Comparison of ENCODE assay signal across 5 fruit fly cellular contexts in the genomic region with DNA sequence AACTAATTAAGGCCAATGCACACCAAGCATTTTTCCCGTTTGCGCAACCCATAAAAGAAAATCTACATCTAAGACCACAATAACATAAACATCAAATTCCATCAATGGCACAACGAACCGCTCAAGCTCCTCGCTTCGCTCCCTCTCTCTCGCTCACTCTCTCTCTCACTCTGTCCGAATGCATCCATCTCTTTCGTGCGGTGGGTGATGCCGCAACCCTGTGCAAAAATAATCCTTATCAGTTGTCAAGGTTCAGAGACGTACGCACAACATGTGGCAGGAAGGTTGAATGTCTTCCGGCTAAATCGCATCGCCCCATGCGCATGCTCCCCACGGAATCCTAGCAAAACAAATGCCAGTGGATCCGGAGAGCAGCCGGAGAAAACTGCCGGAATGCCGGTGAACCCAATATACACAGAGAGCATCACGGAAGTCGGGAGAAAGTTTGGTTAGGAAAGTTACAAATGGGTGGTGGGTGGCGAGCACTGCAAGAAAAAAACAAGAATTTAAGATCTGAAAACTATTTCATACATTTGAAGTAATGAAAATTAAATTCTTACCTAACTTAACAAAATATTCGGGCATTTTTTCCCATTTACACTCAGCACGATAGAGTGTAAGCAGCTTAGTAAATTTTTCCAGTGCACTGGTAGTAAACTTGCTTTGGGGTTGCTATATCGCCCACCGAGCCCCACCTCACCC.
TF ChIP-seq lines count a peak whose summit lies in the region.

No protein-coding gene starts in this region.

- TF ChIP-seq CTCF in whole organism, embryonic (GFP tag; optimal IDR thresholded peaks at IDR 0.05; lab: Kevin White, UChicago) = peak; percentile 22

TF ChIP-seq in whole organism, adult, 20 proteins besides CTCF, POLR2A, EP300 and RAD21 (continues in another document):
- TF ChIP-seq Crg-1 (GFP tag; optimal IDR thresholded peaks at IDR 0.05; lab: Kevin White, UChicago) (peak; percentile 45), CG33017 (tag; optimal IDR thresholded peaks at IDR 0.05; lab: Kevin White, UChicago) (peak; percentile 91), CG11617 (GFP tag; optimal IDR thresholded peaks at IDR 0.05; lab: Kevin White, UChicago) (peak; percentile 74), bab1 (GFP tag; optimal IDR thresholded peaks at IDR 0.05; lab: Kevin White, UChicago) (no peak), pad (GFP tag; optimal IDR thresholded peaks at IDR 0.05; lab: Kevin White, UChicago) (peak; percentile 58), CG7045 (GFP tag; optimal IDR thresholded peaks at IDR 0.05; lab: Kevin White, UChicago) (peak; percentile 94), CG1620 (GFP tag; optimal IDR thresholded peaks at IDR 0.05; lab: Kevin White, UChicago) (no peak), CG7101 (tag; optimal IDR thresholded peaks at IDR 0.05; lab: Kevin White, UChicago) (peak; percentile 85), Clk (GFP tag; optimal IDR thresholded peaks at IDR 0.05; lab: Kevin White, UChicago) (peak; percentile 92), cic (GFP tag; optimal IDR thresholded peaks at IDR 0.05; lab: Kevin White, UChicago) (peak; percentile 45), CG5204 (GFP tag; optimal IDR thresholded peaks at IDR 0.05; lab: Kevin White, UChicago) (peak; percentile 81), CG14711 (tag; optimal IDR thresholded peaks at IDR 0.05; lab: Kevin White, UChicago) (peak; percentile 66), Mnt (GFP tag; optimal IDR thresholded peaks at IDR 0.05; lab: Kevin White, UChicago) (peak; percentile 12), toe (GFP tag; optimal IDR thresholded peaks at IDR 0.05; lab: Kevin White, UChicago) (peak; percentile 63), Hr96 (GFP tag; optimal IDR thresholded peaks at IDR 0.05; lab: Kevin White, UChicago) (peak; percentile 73), ovo (GFP tag; optimal IDR thresholded peaks at IDR 0.05; lab: Kevin White, UChicago) (no peak)

TF ChIP-seq in whole organism, embryonic, 481 proteins besides CTCF, POLR2A, EP300 and RAD21 (continues in another document):
- peak; percentile 57 for TF ChIP-seq Ets97D (GFP tag; optimal IDR thresholded peaks at IDR 0.05; lab: Kevin White, UChicago)
- TF ChIP-seq chif (GFP tag; optimal IDR thresholded peaks at IDR 0.05; lab: Kevin White, UChicago) = peak; percentile 79 to 81
- peak; percentile 95 for TF ChIP-seq Dek (tag; optimal IDR thresholded peaks at IDR 0.05; lab: Kevin White, UChicago)
- no peak for TF ChIP-seq Hmx (GFP tag; optimal IDR thresholded peaks at IDR 0.05; lab: Kevin White, UChicago)
- TF ChIP-seq Meics (GFP tag; optimal IDR thresholded peaks at IDR 0.05; lab: Kevin White, UChicago) = peak; percentile 97
- peak; percentile 96 for TF ChIP-seq CG6854 (GFP tag; optimal IDR thresholded peaks at IDR 0.05; lab: Kevin White, UChicago)
- TF ChIP-seq rib (GFP tag; IDR thresholded peaks at IDR 0.05; lab: Robert Waterston, UW) = peak; percentile 86
- TF ChIP-seq shn (GFP tag; optimal IDR thresholded peaks at IDR 0.05; lab: Kevin White, UChicago) = peak; percentile 80
- TF ChIP-seq ash1 (GFP tag; optimal IDR thresholded peaks at IDR 0.05; lab: Kevin White, UChicago) = peak; percentile 42
- peak; percentile 94 for TF ChIP-seq PHDP (tag; optimal IDR thresholded peaks at IDR 0.05; lab: Kevin White, UChicago)
- peak; percentile 88 for TF ChIP-seq salm (tag; optimal IDR thresholded peaks at IDR 0.05; lab: Kevin White, UChicago)
- TF ChIP-seq Ets65A (GFP tag; lab: Kevin White, UChicago) = peak; percentile 97
- TF ChIP-seq CG12769 (tag; optimal IDR thresholded peaks at IDR 0.05; lab: Kevin White, UChicago) = peak; percentile 98
- peak in 1 of 2 experiments; percentile 36 for TF ChIP-seq Hr78 (GFP tag; optimal IDR thresholded peaks at IDR 0.05; lab: Kevin White, UChicago)
- peak; percentile 90 for TF ChIP-seq CG1233 (GFP tag; optimal IDR thresholded peaks at IDR 0.05; lab: Kevin White, UChicago)
- peak; percentile 65 to 91 for TF ChIP-seq Pdp1 (GFP tag; optimal IDR thresholded peaks at IDR 0.05; lab: Kevin White, UChicago)
- peak; percentile 98 for TF ChIP-seq Fer1 (GFP tag; optimal IDR thresholded peaks at IDR 0.05; lab: Kevin White, UChicago)

TF ChIP-seq in whole organism, prepupa, 60 proteins besides CTCF, POLR2A, EP300 and RAD21 (continues in another document):
- peak; percentile 85 for TF ChIP-seq CG8119 (GFP tag; IDR thresholded peaks at IDR 0.05; lab: Robert Waterston, UW)
- peak; percentile 75 for TF ChIP-seq lz (GFP tag; optimal IDR thresholded peaks at IDR 0.05; lab: Kevin White, UChicago)
- TF ChIP-seq Sox14 (GFP tag; optimal IDR thresholded peaks at IDR 0.05; lab: Kevin White, UChicago) = peak; percentile 75
- peak; percentile 83 for TF ChIP-seq OdsH (GFP tag; optimal IDR thresholded peaks at IDR 0.05; lab: Kevin White, UChicago)
- TF ChIP-seq Ets21C (GFP tag; optimal IDR thresholded peaks at IDR 0.05; lab: Kevin White, UChicago) = peak; percentile 58
- peak; percentile 69 for TF ChIP-seq CG8632 (GFP tag; optimal IDR thresholded peaks at IDR 0.05; lab: Kevin White, UChicago)
- TF ChIP-seq CG31627 (GFP tag; optimal IDR thresholded peaks at IDR 0.05; lab: Kevin White, UChicago) = peak; percentile 71
- TF ChIP-seq CG6276 (GFP tag; optimal IDR thresholded peaks at IDR 0.05; lab: Kevin White, UChicago) = peak; percentile 77
- peak; percentile 77 for TF ChIP-seq CG1621 (tag; optimal IDR thresholded peaks at IDR 0.05; lab: Kevin White, UChicago)
- peak; percentile 76 for TF ChIP-seq dsx (GFP tag; optimal IDR thresholded peaks at IDR 0.05; lab: Kevin White, UChicago; ENCODE audit: poor library complexity, severe bottlenecking)
- peak; percentile 40 for TF ChIP-seq Blimp-1 (GFP tag; optimal IDR thresholded peaks at IDR 0.05; lab: Kevin White, UChicago)
- TF ChIP-seq CG6792 (GFP tag; optimal IDR thresholded peaks at IDR 0.05; lab: Kevin White, UChicago) = peak; percentile 83
- peak; percentile 69 to 86 for TF ChIP-seq ss (GFP tag; optimal IDR thresholded peaks at IDR 0.05; lab: Kevin White, UChicago)
- peak; percentile 69 for TF ChIP-seq Smox (GFP tag; optimal IDR thresholded peaks at IDR 0.05; lab: Kevin White, UChicago)
- TF ChIP-seq CG16779 (tag; optimal IDR thresholded peaks at IDR 0.05; lab: Kevin White, UChicago) = peak; percentile 77
- TF ChIP-seq Eip75B (GFP tag; optimal IDR thresholded peaks at IDR 0.05; lab: Kevin White, UChicago) = peak; percentile 66
- peak; percentile 79 for TF ChIP-seq CG7368 (GFP tag; optimal IDR thresholded peaks at IDR 0.05; lab: Kevin White, UChicago)

TF ChIP-seq in whole organism, pupa, 21 proteins besides CTCF, POLR2A, EP300 and RAD21 (continues in another document):
- TF ChIP-seq CG4496 (GFP tag; IDR thresholded peaks at IDR 0.05; lab: Robert Waterston, UW) (peak; percentile 91), CG32121 (GFP tag; IDR thresholded peaks at IDR 0.05; lab: Robert Waterston, UW) (peak; percentile 88), Ets98B (GFP tag; IDR thresholded peaks at IDR 0.05; lab: Robert Waterston, UW) (peak; percentile 88), CG34367 (tag; optimal IDR thresholded peaks at IDR 0.05; lab: Kevin White, UChicago) (peak; percentile 78), Pif1A (GFP tag; optimal IDR thresholded peaks at IDR 0.05; lab: Kevin White, UChicago) (peak; percentile 66), CG15710 (tag; optimal IDR thresholded peaks at IDR 0.05; lab: Kevin White, UChicago) (peak; percentile 84), CG14655 (GFP tag; optimal IDR thresholded peaks at IDR 0.05; lab: Kevin White, UChicago) (peak; percentile 80), CG12605 (GFP tag; IDR thresholded peaks at IDR 0.05; lab: Robert Waterston, UW) (peak; percentile 61), D1 (tag; optimal IDR thresholded peaks at IDR 0.05; lab: Kevin White, UChicago) (no peak), CG13204 (GFP tag; optimal IDR thresholded peaks at IDR 0.05; lab: Kevin White, UChicago) (peak; percentile 63), Pif1B (GFP tag; optimal IDR thresholded peaks at IDR 0.05; lab: Kevin White, UChicago) (peak; percentile 46), CG10348 (GFP tag; IDR thresholded peaks at IDR 0.05; lab: Robert Waterston, UW) (peak; percentile 53), Snoo (tag; optimal IDR thresholded peaks at IDR 0.05; lab: Kevin White, UChicago) (peak; percentile 80), CG8159 (tag; optimal IDR thresholded peaks at IDR 0.05; lab: Kevin White, UChicago) (peak; percentile 87), CG17806 (tag; optimal IDR thresholded peaks at IDR 0.05; lab: Kevin White, UChicago) (peak; percentile 76), CG9948 (tag; optimal IDR thresholded peaks at IDR 0.05; lab: Kevin White, UChicago) (peak; percentile 79), gl (tag; optimal IDR thresholded peaks at IDR 0.05; lab: Kevin White, UChicago) (peak; percentile 62), fd96Ca (GFP tag; IDR thresholded peaks at IDR 0.05; lab: Robert Waterston, UW) (peak; percentile 88), CG8301 (tag; optimal IDR thresholded peaks at IDR 0.05; lab: Kevin White, UChicago) (peak; percentile 81)

TF ChIP-seq in whole organism, wandering third instar larva, 38 proteins besides CTCF, POLR2A, EP300 and RAD21 (continues in another document):
- TF ChIP-seq OdsH (GFP tag; optimal IDR thresholded peaks at IDR 0.05; lab: Kevin White, UChicago) = peak; percentile 78
- TF ChIP-seq br (GFP tag; optimal IDR thresholded peaks at IDR 0.05; lab: Kevin White, UChicago) = peak; percentile 71
- no peak for TF ChIP-seq Dif (GFP tag; optimal IDR thresholded peaks at IDR 0.05; lab: Kevin White, UChicago; ENCODE audit: partially characterized antibody)
- TF ChIP-seq Jra (GFP tag; optimal IDR thresholded peaks at IDR 0.05; lab: Kevin White, UChicago) = peak; percentile 26
- TF ChIP-seq psq (GFP tag; optimal IDR thresholded peaks at IDR 0.05; lab: Kevin White, UChicago) = peak; percentile 68
- no peak for TF ChIP-seq Vsx2 (GFP tag; optimal IDR thresholded peaks at IDR 0.05; lab: Kevin White, UChicago; ENCODE audit: partially characterized antibody)
- peak; percentile 55 for TF ChIP-seq CG9705 (GFP tag; optimal IDR thresholded peaks at IDR 0.05; lab: Kevin White, UChicago)
- no peak for TF ChIP-seq sage (GFP tag; optimal IDR thresholded peaks at IDR 0.05; lab: Kevin White, UChicago)
- no peak for TF ChIP-seq Dfd (GFP tag; optimal IDR thresholded peaks at IDR 0.05; lab: Kevin White, UChicago)
- TF ChIP-seq lola (GFP tag; optimal IDR thresholded peaks at IDR 0.05; lab: Kevin White, UChicago) = no peak
- no peak for TF ChIP-seq Abd-B (GFP tag; optimal IDR thresholded peaks at IDR 0.05; lab: Kevin White, UChicago)
- peak; percentile 76 for TF ChIP-seq Sp1 (GFP tag; optimal IDR thresholded peaks at IDR 0.05; lab: Kevin White, UChicago)
- peak; percentile 79 for TF ChIP-seq HLH106 (tag; optimal IDR thresholded peaks at IDR 0.05; lab: Kevin White, UChicago)
- no peak for TF ChIP-seq Mio (GFP tag; optimal IDR thresholded peaks at IDR 0.05; lab: Kevin White, UChicago)
- no peak for TF ChIP-seq Hr78 (GFP tag; optimal IDR thresholded peaks at IDR 0.05; lab: Kevin White, UChicago)
- TF ChIP-seq usp (GFP tag; optimal IDR thresholded peaks at IDR 0.05; lab: Kevin White, UChicago) = no peak
- TF ChIP-seq brk (GFP tag; optimal IDR thresholded peaks at IDR 0.05; lab: Kevin White, UChicago) = no peak
- peak; percentile 64 for TF ChIP-seq dmrt93B (GFP tag; optimal IDR thresholded peaks at IDR 0.05; lab: Kevin White, UChicago)
- no peak for TF ChIP-seq Rel (GFP tag; optimal IDR thresholded peaks at IDR 0.05; lab: Kevin White, UChicago)
- peak; percentile 48 for TF ChIP-seq Rel (tag; optimal IDR thresholded peaks at IDR 0.05; lab: Kevin White, UChicago)
